Fruit fly (Drosophila melanogaster): Measurements from ENCODE around the gene C1GalTA.

C1GalTA gene

DNA sequence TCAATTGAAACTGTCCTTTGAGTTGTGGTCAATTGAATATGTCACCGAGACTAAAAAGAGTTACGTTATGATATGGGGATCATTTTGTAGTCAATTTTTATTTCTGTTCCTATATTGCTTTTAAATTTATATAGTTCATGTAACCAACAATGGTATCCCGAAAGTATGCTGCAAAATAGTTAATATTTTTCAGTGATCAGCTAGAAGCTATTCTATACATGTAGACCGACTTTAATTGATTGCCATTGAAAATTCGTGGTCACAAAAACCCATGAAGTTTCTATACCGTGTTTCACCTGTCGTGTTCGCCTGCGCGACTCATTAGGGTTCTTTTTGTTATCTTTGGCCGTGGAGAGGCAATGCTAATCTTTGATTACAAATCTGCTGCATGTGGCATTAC lies 23.5 kb upstream of the C1GalTA start:
- TF ChIP-seq h (GFP tag; optimal IDR thresholded peaks at IDR 0.05) (no peak), Myc (optimal IDR thresholded peaks at IDR 0.05) (peak; percentile 41), N (GFP tag; optimal IDR thresholded peaks at IDR 0.05) (peak; percentile 21), HLH106 (tag; optimal IDR thresholded peaks at IDR 0.05) (no peak)

DNA sequence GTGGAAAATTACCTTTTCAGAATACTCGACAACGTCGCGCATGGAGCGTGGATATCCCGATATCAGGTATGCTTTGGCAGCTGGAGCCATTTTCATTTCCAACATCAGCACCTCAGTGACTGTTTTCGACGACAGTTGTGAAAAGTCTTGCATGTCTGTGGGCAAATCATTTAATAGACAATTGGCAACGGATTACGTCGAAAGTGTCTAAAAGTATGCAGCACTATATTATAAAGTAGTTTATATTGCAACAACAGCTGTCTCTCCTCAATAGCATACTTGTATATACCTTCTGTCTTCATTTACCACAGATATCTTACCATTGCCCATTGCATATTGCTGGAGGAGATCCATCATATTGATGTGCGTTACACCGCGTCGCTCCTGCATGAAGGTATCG lies 21.9 kb upstream of the C1GalTA start:
- TF ChIP-seq N (GFP tag; optimal IDR thresholded peaks at IDR 0.05) (no peak), sage (GFP tag; optimal IDR thresholded peaks at IDR 0.05) (no peak), pan (optimal IDR thresholded peaks at IDR 0.05) (no peak), ey (GFP tag; optimal IDR thresholded peaks at IDR 0.05) (no peak), Hr83 (GFP tag; optimal IDR thresholded peaks at IDR 0.05; ENCODE audit: poor library complexity, severe bottlenecking) (no peak), Sp1 (GFP tag; optimal IDR thresholded peaks at IDR 0.05) (no peak), CG9705 (GFP tag; optimal IDR thresholded peaks at IDR 0.05) (no peak), fru (GFP tag; optimal IDR thresholded peaks at IDR 0.05) (no peak), dsf (GFP tag; optimal IDR thresholded peaks at IDR 0.05; ENCODE audit: borderline replicate concordance) (no peak), OdsH (GFP tag; optimal IDR thresholded peaks at IDR 0.05) (no peak), tai (GFP tag; optimal IDR thresholded peaks at IDR 0.05) (no peak), sv (GFP tag; optimal IDR thresholded peaks at IDR 0.05) (no peak), Myc (optimal IDR thresholded peaks at IDR 0.05) (no peak), Jra (GFP tag; optimal IDR thresholded peaks at IDR 0.05) (no peak), usp (GFP tag; optimal IDR thresholded peaks at IDR 0.05) (no peak), br (GFP tag; optimal IDR thresholded peaks at IDR 0.05) (no peak)

DNA sequence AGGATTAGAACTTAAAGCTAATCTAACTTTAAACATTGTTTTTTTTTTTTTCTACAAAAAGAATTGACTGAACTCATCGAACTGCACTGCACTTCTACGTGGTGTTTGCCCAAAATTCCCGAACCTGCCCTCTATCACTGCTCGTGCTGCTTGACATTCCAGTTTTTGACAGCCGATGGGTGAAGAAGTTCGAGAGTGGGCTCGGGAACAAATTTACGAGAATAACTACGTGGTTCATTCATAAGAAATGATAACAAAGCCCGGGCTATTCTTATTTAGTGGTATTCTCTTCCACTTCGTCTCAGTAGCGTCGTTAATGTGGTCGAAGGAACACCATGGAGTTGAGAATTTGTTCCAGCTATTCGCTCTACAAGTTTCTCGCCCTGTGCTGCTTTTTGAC lies 16.2 kb upstream of the C1GalTA start, which contains the start of gene CG18088:
Gene CG18088, plus strand, starts transcription at position 301 of the 400 bp plus-strand sequence.
- TF ChIP-seq CG32264 (GFP tag; optimal IDR thresholded peaks at IDR 0.05) (no peak), OdsH (GFP tag; optimal IDR thresholded peaks at IDR 0.05) (no peak), Mio (GFP tag; optimal IDR thresholded peaks at IDR 0.05) (no peak), dsf (GFP tag; optimal IDR thresholded peaks at IDR 0.05; ENCODE audit: borderline replicate concordance) (no peak), CG9705 (GFP tag; optimal IDR thresholded peaks at IDR 0.05) (no peak), jim (GFP tag; optimal IDR thresholded peaks at IDR 0.05) (no peak), woc (GFP tag; optimal IDR thresholded peaks at IDR 0.05) (no peak)

DNA sequence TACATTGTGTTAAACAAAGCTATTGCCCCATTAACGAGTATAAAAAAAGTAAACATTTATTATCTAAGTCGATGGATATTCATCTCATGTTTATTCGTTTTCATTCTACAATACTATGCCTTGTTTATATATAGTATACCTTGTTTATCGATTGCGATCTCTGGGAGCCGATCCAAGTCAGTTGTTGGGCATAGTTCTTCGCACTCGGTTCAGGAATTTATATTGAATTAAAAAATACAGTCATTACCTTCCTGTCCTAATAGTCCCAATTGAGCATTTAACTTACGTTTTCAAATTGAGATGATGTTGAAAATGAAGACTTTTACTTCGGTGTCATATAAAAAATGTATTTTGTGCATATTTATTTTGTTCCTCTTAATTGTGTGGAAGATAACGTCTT lies 13.6 kb upstream of the C1GalTA start, which contains the start of gene CG32984:
Gene CG32984, plus strand, starts transcription at position 301 of the 400 bp plus-strand sequence.
- TF ChIP-seq Jra (GFP tag; optimal IDR thresholded peaks at IDR 0.05) (no peak), br (GFP tag; optimal IDR thresholded peaks at IDR 0.05) (no peak), OdsH (GFP tag; optimal IDR thresholded peaks at IDR 0.05) (no peak), usp (GFP tag; optimal IDR thresholded peaks at IDR 0.05) (no peak), sv (GFP tag; optimal IDR thresholded peaks at IDR 0.05) (no peak), dl (GFP tag; optimal IDR thresholded peaks at IDR 0.05; ENCODE audit: insufficient read depth in 1 of 2, partially characterized antibody in 2 of 2) (no peak)

DNA sequence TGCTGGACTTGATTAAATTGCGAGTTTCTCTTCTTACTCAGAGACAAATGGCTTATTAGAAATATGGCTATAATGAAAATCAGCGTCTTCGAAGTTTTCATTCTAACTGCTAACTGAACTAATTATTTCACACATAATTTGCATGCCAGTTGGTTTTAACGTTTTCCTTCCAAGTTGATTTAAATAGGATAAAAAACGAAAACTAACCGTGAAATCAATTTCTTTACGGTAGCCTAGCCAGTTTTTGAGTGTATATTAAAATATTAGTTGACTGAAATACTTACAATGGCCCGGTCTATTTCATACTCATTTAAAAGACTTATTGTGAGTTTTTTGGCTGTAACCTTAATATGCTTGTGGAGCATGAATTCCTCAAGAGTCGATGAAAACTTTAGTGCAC lies 11.2 kb upstream of the C1GalTA start, which contains the start of the genes CG9525 and CG32985:
Gene CG9525, minus strand, starts transcription at position 101 of the 400 bp plus-strand sequence.
Gene CG32985, plus strand, starts transcription at position 280 of the 400 bp plus-strand sequence.
- no peak for TF ChIP-seq dsf (GFP tag; optimal IDR thresholded peaks at IDR 0.05; ENCODE audit: borderline replicate concordance)
- no peak for TF ChIP-seq Vsx2 (GFP tag; optimal IDR thresholded peaks at IDR 0.05; ENCODE audit: partially characterized antibody)
- no peak for TF ChIP-seq usp (GFP tag; optimal IDR thresholded peaks at IDR 0.05)
- TF ChIP-seq GATAd (GFP tag; optimal IDR thresholded peaks at IDR 0.05) = no peak
- TF ChIP-seq woc (GFP tag; optimal IDR thresholded peaks at IDR 0.05) = no peak
- no peak for TF ChIP-seq Dif (GFP tag; optimal IDR thresholded peaks at IDR 0.05; ENCODE audit: partially characterized antibody)
- no peak for TF ChIP-seq Mio (GFP tag; optimal IDR thresholded peaks at IDR 0.05)
- TF ChIP-seq OdsH (GFP tag; optimal IDR thresholded peaks at IDR 0.05) = no peak
- TF ChIP-seq Hr78 (GFP tag; optimal IDR thresholded peaks at IDR 0.05) = no peak
- TF ChIP-seq Myc (optimal IDR thresholded peaks at IDR 0.05) = no peak
- TF ChIP-seq Abd-B (GFP tag; optimal IDR thresholded peaks at IDR 0.05) = no peak

DNA sequence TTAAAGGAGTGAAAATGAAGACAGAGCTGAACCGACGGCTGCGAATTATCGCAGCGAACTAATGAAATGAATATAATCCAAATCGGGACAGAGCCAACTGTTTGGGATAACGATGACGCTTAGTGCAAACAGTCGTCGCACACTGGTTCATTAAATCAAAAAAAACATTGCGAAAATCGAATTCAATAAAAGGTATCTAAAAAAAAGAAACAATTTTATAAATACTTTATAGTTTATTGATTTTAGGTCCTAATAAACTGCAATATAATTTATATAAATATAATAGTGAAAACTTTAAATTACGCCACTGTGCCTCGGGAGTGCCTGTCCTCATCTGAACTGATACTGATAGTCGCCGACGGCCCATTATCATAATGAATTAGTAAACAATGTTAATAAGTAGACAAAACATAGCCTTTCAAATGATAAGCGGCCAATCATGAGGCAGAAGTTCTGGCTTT lies 8.0 kb upstream of the C1GalTA start, which contains the start of gene CG31886:
Gene CG31886, minus strand, starts transcription at position 51 of the 461 bp plus-strand sequence.
- TF ChIP-seq sv (GFP tag; optimal IDR thresholded peaks at IDR 0.05) = no peak
- no peak for TF ChIP-seq rgr (GFP tag; optimal IDR thresholded peaks at IDR 0.05)
- no peak for TF ChIP-seq HLH106 (tag; optimal IDR thresholded peaks at IDR 0.05)
- TF ChIP-seq Hr78 (GFP tag; optimal IDR thresholded peaks at IDR 0.05) = no peak
- no peak for TF ChIP-seq Rel (GFP tag; optimal IDR thresholded peaks at IDR 0.05)
- TF ChIP-seq Rel (tag; optimal IDR thresholded peaks at IDR 0.05) = no peak
- no peak for TF ChIP-seq psq (GFP tag; optimal IDR thresholded peaks at IDR 0.05)
- no peak for TF ChIP-seq fru (GFP tag; optimal IDR thresholded peaks at IDR 0.05)
- TF ChIP-seq dl (GFP tag; optimal IDR thresholded peaks at IDR 0.05; ENCODE audit: insufficient read depth in 1 of 2, partially characterized antibody in 2 of 2) = no peak
- TF ChIP-seq lola (GFP tag; optimal IDR thresholded peaks at IDR 0.05) = no peak
- no peak for TF ChIP-seq Dfd (GFP tag; optimal IDR thresholded peaks at IDR 0.05)
- TF ChIP-seq OdsH (GFP tag; optimal IDR thresholded peaks at IDR 0.05) = no peak
- TF ChIP-seq CrebA (GFP tag; optimal IDR thresholded peaks at IDR 0.05; ENCODE audit: borderline replicate concordance) = no peak
- TF ChIP-seq jim (GFP tag; optimal IDR thresholded peaks at IDR 0.05) = no peak
- no peak for TF ChIP-seq h (GFP tag; optimal IDR thresholded peaks at IDR 0.05)
- TF ChIP-seq tai (GFP tag; optimal IDR thresholded peaks at IDR 0.05) = no peak
- no peak for TF ChIP-seq Hr83 (GFP tag; optimal IDR thresholded peaks at IDR 0.05; ENCODE audit: poor library complexity, severe bottlenecking)
- no peak for TF ChIP-seq sage (GFP tag; optimal IDR thresholded peaks at IDR 0.05)
- no peak for TF ChIP-seq Vsx2 (GFP tag; optimal IDR thresholded peaks at IDR 0.05; ENCODE audit: partially characterized antibody)
- TF ChIP-seq Myc (optimal IDR thresholded peaks at IDR 0.05) = no peak
- TF ChIP-seq Abd-B (GFP tag; optimal IDR thresholded peaks at IDR 0.05) = no peak

Data from whole organism, wandering third instar larva.